Worm (Caenorhabditis elegans) whole organism, midembryonic: ENCODE data around the gene gcy-12.

ENCODE experiments used
- T22C8.4 ChIP-seq: fragments of 200-800 bp; sonication (Bioruptor generic); IDR thresholded peaks from 2 replicates; pipeline ENCODE4 v1.3.6; 2022; ENCODE audit warnings: missing genetic modification characterization, missing compliant biosample characterization
- cog-1 ChIP-seq: sonication (generic microtip); optimal IDR thresholded peaks from 2 replicates; lab custom pipeline; 2016; ENCODE audit warnings: missing genetic modification characterization, missing compliant biosample characterization
- flt-1 ChIP-seq: fragments of 200-800 bp; sonication (Bioruptor generic); IDR thresholded peaks from 2 replicates; pipeline ENCODE4 v1.3.6; 2022; ENCODE audit warnings: missing genetic modification characterization, missing compliant biosample characterization
- klf-2 ChIP-seq: fragments of 200-800 bp; sonication (Bioruptor generic); conservative IDR thresholded peaks from 2 replicates; pipeline ENCODE4 v1.3.6; 2022; ENCODE audit warnings: missing genetic modification reagents, missing genetic modification characterization, missing compliant biosample characterization
- med-1 ChIP-seq: sonication (generic microtip); optimal IDR thresholded peaks from 2 replicates; lab custom pipeline; 2017; ENCODE audit warnings: missing genetic modification characterization, mild to moderate bottlenecking, missing compliant biosample characterization, antibody characterized with exemption, missing genetic modification reagents; ENCODE audit not compliant: insufficient read depth
- ref-1 ChIP-seq: fragments of 200-800 bp; sonication (Bioruptor generic); conservative IDR thresholded peaks from 2 replicates; pipeline ENCODE4 v1.3.6; 2022; ENCODE audit warnings: missing genetic modification reagents, missing genetic modification characterization, missing compliant biosample characterization
- tab-1 ChIP-seq: fragments of 200-800 bp; sonication (Bioruptor generic); IDR thresholded peaks from 2 replicates; pipeline ENCODE4 v1.3.6; 2022; ENCODE audit warnings: missing genetic modification characterization, missing compliant biosample characterization
- ztf-23 ChIP-seq: fragments of 200-800 bp; sonication (Bioruptor generic); IDR thresholded peaks from 2 replicates; pipeline ENCODE4 v1.3.6; 2022; ENCODE audit warnings: missing genetic modification reagents, missing genetic modification characterization, missing compliant biosample characterization
- ztf-29 ChIP-seq: fragments of 200-800 bp; sonication (Bioruptor generic); IDR thresholded peaks from 2 replicates; pipeline ENCODE4 v1.3.6; 2022; ENCODE audit warnings: missing genetic modification reagents, missing genetic modification characterization, missing compliant biosample characterization

Gene gcy-12

ce11 chrII:5326891-5327290, 15.0 kb downstream of the gcy-12 start:
- TF ChIP-seq ztf-23 (GFP tag; lab: Robert Waterston, UW), result no peak
- no peak for TF ChIP-seq flt-1
- no peak for TF ChIP-seq cog-1 (tag; lab: Kevin White, UChicago)
- TF ChIP-seq tab-1, result no peak
- no peak for TF ChIP-seq ref-1 (GFP tag; lab: Robert Waterston, UW)
- TF ChIP-seq T22C8.4 (GFP tag; lab: Robert Waterston, UW), result no peak
- no peak for TF ChIP-seq klf-2 (GFP tag; lab: Robert Waterston, UW)
- no peak for TF ChIP-seq med-1 (GFP tag; lab: Kevin White, UChicago)
- no peak for TF ChIP-seq ztf-29

- TF ChIP-seq med-1 (GFP tag; lab: Kevin White, UChicago), result no peak
- TF ChIP-seq T22C8.4 (GFP tag; lab: Robert Waterston, UW), result no peak
- no peak for TF ChIP-seq ztf-29
Measured at ce11 chrII:5328912-5329311, 17.1 kb downstream of the gcy-12 start.

ce11 chrII:5330206-5330686, 18.4 kb downstream of the gcy-12 start:
- TF ChIP-seq klf-2 (GFP tag; lab: Robert Waterston, UW), result no peak
- no peak for TF ChIP-seq med-1 (GFP tag; lab: Kevin White, UChicago)
- TF ChIP-seq cog-1 (tag; lab: Kevin White, UChicago), result peak; percentile 53
- no peak for TF ChIP-seq ztf-29
- no peak for TF ChIP-seq ref-1 (GFP tag; lab: Robert Waterston, UW)
- no peak for TF ChIP-seq T22C8.4 (GFP tag; lab: Robert Waterston, UW)
- TF ChIP-seq tab-1, result no peak
- no peak for TF ChIP-seq ztf-23 (GFP tag; lab: Robert Waterston, UW)
- 0 out of 2 replicates have a peak, but pooled peaks have one; percentile 20 for TF ChIP-seq flt-1

DNA sequence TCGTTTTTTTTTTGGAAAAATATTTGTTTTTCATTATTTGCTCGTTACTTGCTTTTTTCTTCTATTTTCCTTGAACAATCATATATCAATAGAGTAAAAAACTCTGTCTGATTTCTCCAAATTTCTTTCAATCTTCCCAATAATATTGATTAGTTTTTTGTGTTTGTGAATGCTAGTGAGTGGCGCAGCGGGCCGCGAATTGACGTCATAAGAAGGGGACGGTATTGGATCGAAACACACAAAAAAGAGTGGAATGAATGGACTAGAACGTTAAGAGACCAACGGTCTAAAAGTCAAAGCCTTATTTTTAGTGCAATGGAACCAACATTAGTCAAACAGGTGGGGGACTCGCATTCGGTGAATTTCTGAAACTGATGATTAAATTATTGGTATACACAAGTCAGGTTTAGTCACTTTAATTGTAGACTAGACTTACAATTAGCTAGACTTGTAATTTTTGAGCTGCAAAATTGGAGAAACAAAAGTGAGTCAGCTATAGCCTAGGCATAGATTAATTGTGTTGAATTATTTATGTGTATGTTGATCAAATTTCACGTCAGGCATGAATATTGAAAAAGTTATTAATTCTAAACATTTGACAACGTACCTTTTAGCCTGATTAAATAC, 19.9 kb downstream of the gcy-12 start:
- TF ChIP-seq T22C8.4 (GFP tag; lab: Robert Waterston, UW), result 0 out of 2 replicates have a peak, but pooled peaks have one; percentile 46
- TF ChIP-seq klf-2 (GFP tag; lab: Robert Waterston, UW), result no peak
- TF ChIP-seq ref-1 (GFP tag; lab: Robert Waterston, UW), result no peak
- no peak for TF ChIP-seq tab-1

ce11 chrII:5332345-5333124, 20.7 kb downstream of the gcy-12 start:
- TF ChIP-seq tab-1, result no peak
- TF ChIP-seq ztf-29, result no peak
- TF ChIP-seq cog-1 (tag; lab: Kevin White, UChicago), result no peak
- TF ChIP-seq T22C8.4 (GFP tag; lab: Robert Waterston, UW), result no peak

ce11 chrII:5333729-5334255, 21.9 kb downstream of the gcy-12 start:
- TF ChIP-seq ztf-29 (no peak), klf-2 (GFP tag; lab: Robert Waterston, UW) (no peak), tab-1 (no peak), T22C8.4 (GFP tag; lab: Robert Waterston, UW) (no peak), med-1 (GFP tag; lab: Kevin White, UChicago) (no peak), ztf-23 (GFP tag; lab: Robert Waterston, UW) (no peak), ref-1 (GFP tag; lab: Robert Waterston, UW) (no peak), cog-1 (tag; lab: Kevin White, UChicago) (no peak), flt-1 (no peak)

DNA sequence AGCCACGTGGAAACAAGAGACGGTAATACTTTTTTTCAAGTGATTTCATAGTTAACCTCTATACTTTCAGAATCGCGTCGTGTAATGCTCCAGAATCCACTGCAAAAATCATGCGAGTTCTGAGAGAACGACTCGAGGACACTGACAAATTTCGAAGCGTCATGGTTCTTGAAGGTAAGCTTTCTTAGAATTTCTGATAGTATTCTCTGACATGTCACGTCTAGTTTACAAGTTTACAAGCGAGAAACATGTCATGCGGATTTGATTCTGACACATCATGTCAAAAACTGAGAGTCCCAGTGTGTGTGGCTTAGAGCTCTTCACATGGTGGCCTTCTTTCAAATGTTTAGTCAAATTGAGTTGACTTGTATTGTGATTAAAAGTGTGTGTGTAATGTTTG, 22.8 kb downstream of the gcy-12 start:
- no peak for TF ChIP-seq klf-2 (GFP tag; lab: Robert Waterston, UW)
- TF ChIP-seq flt-1, result no peak
- no peak for TF ChIP-seq med-1 (GFP tag; lab: Kevin White, UChicago)
- no peak for TF ChIP-seq T22C8.4 (GFP tag; lab: Robert Waterston, UW)
- no peak for TF ChIP-seq tab-1
- TF ChIP-seq ref-1 (GFP tag; lab: Robert Waterston, UW), result no peak
- no peak for TF ChIP-seq ztf-29
- no peak for TF ChIP-seq ztf-23 (GFP tag; lab: Robert Waterston, UW)
- TF ChIP-seq cog-1 (tag; lab: Kevin White, UChicago), result no peak

ce11 chrII:5335370-5336034, 23.7 kb downstream of the gcy-12 start:
- TF ChIP-seq med-1 (GFP tag; lab: Kevin White, UChicago), result no peak
- no peak for TF ChIP-seq T22C8.4 (GFP tag; lab: Robert Waterston, UW)
- TF ChIP-seq ztf-23 (GFP tag; lab: Robert Waterston, UW), result no peak
- TF ChIP-seq flt-1, result no peak
- TF ChIP-seq ztf-29, result no peak
- TF ChIP-seq klf-2 (GFP tag; lab: Robert Waterston, UW), result no peak
- TF ChIP-seq tab-1, result no peak
- TF ChIP-seq cog-1 (tag; lab: Kevin White, UChicago), result no peak
- no peak for TF ChIP-seq ref-1 (GFP tag; lab: Robert Waterston, UW)

- TF ChIP-seq T22C8.4 (GFP tag; lab: Robert Waterston, UW) (no peak), klf-2 (GFP tag; lab: Robert Waterston, UW) (no peak), cog-1 (tag; lab: Kevin White, UChicago) (no peak), ztf-23 (GFP tag; lab: Robert Waterston, UW) (peak; percentile 63; the same call in 1 of the 2 replicates), flt-1 (0 out of 2 replicates have a peak, but pooled peaks have one; percentile 8), tab-1 (no peak), ref-1 (GFP tag; lab: Robert Waterston, UW) (no peak), ztf-29 (0 out of 2 replicates have a peak, but pooled peaks have one; percentile 42)
Measured at ce11 chrII:5336035-5336376, 24.2 kb downstream of the gcy-12 start.
